Worm (Caenorhabditis elegans): ENCODE results near the gene D1046.2.

The D1046.2 gene

ce11 chrIV:8927093-8927492 is 1.2 kb upstream of the D1046.2 start (continued):
- peak; percentile 86 for TF ChIP-seq T26A5.8 (tag; optimal IDR thresholded peaks at IDR 0.05)
- TF ChIP-seq gei-17 (GFP tag; optimal IDR thresholded peaks at IDR 0.05): peak; percentile 45
- TF ChIP-seq madf-8 (GFP tag; conservative IDR thresholded peaks at IDR 0.05): 0 out of 2 replicates have a peak, but pooled peaks have one; percentile 21
- TF ChIP-seq him-1 (tag; optimal IDR thresholded peaks at IDR 0.05): peak; percentile 68
- peak; percentile 56 for TF ChIP-seq snpc-1.1 (tag; optimal IDR thresholded peaks at IDR 0.05; ENCODE audit: insufficient read depth)
- TF ChIP-seq let-607 (tag; optimal IDR thresholded peaks at IDR 0.05): peak; percentile 54 to 64
- TF ChIP-seq die-1 (tag; optimal IDR thresholded peaks at IDR 0.05): peak; percentile 96
- TF ChIP-seq hrde-1 (tag; optimal IDR thresholded peaks at IDR 0.05; ENCODE audit: borderline replicate concordance): peak; percentile 86
- TF ChIP-seq efl-1 (GFP tag; optimal IDR thresholded peaks at IDR 0.05): peak; percentile 40
- peak; percentile 95 for TF ChIP-seq zim-3 (tag; optimal IDR thresholded peaks at IDR 0.05)
- TF ChIP-seq F39B2.1 (GFP tag; IDR thresholded peaks at IDR 0.05): no peak
- peak; percentile 76 for TF ChIP-seq lir-1 (GFP tag; conservative IDR thresholded peaks at IDR 0.05)
- TF ChIP-seq lin-35 (GFP tag; optimal IDR thresholded peaks at IDR 0.05): peak in 1 of 3 experiments; percentile 84
- TF ChIP-seq F49E8.2 (tag; optimal IDR thresholded peaks at IDR 0.05; ENCODE audit: insufficient read depth): peak; percentile 77
- peak; percentile 75 for TF ChIP-seq lsy-27 (tag; optimal IDR thresholded peaks at IDR 0.05; ENCODE audit: borderline replicate concordance, insufficient read depth)
- peak; percentile 84 for TF ChIP-seq atf-7 (tag; optimal IDR thresholded peaks at IDR 0.05)
- peak; percentile 84 for TF ChIP-seq madf-3 (GFP tag; IDR thresholded peaks at IDR 0.05)
- TF ChIP-seq F57C9.4 (tag; optimal IDR thresholded peaks at IDR 0.05): peak; percentile 87
- peak; percentile 27; the same call in 1 of the 2 replicates for TF ChIP-seq cebp-1 (GFP tag; IDR thresholded peaks at IDR 0.05)
- peak; percentile 86 for TF ChIP-seq cebp-1 (tag; optimal IDR thresholded peaks at IDR 0.05)
- TF ChIP-seq ceh-91 (GFP tag; IDR thresholded peaks at IDR 0.05): 0 out of 2 replicates have a peak, but pooled peaks have one; percentile 7
- TF ChIP-seq mxl-1 (tag; optimal IDR thresholded peaks at IDR 0.05): peak; percentile 80
- TF ChIP-seq tbx-9 (tag; optimal IDR thresholded peaks at IDR 0.05; ENCODE audit: borderline replicate concordance): peak; percentile 89
- peak; percentile 57 for TF ChIP-seq egrh-3 (GFP tag; IDR thresholded peaks at IDR 0.05)
- peak; percentile 83 for TF ChIP-seq sea-2 (GFP tag; IDR thresholded peaks at IDR 0.05)
- peak; percentile 51 for TF ChIP-seq F22D6.2 (tag; optimal IDR thresholded peaks at IDR 0.05)
- peak; percentile 89 for TF ChIP-seq B0336.3 (GFP tag; IDR thresholded peaks at IDR 0.05)
- peak; percentile 94 for TF ChIP-seq egl-44 (GFP tag; IDR thresholded peaks at IDR 0.05)
- peak; percentile 75 for TF ChIP-seq nhr-80 (tag; optimal IDR thresholded peaks at IDR 0.05)
- peak; percentile 69 for TF ChIP-seq hsf-1 (GFP tag; IDR thresholded peaks at IDR 0.05)
- TF ChIP-seq ceh-79 (tag; optimal IDR thresholded peaks at IDR 0.05): peak; percentile 94
- TF ChIP-seq lag-1 (GFP tag; IDR thresholded peaks at IDR 0.05): no peak
- no peak for TF ChIP-seq bed-2 (GFP tag; IDR thresholded peaks at IDR 0.05)
- TF ChIP-seq nhr-120 (GFP tag; IDR thresholded peaks at IDR 0.05): peak; percentile 89; the same call in 1 of the 2 replicates
- TF ChIP-seq zfh-2 (GFP tag; conservative IDR thresholded peaks at IDR 0.05): no peak; the same call in 1 of the 2 replicates
- TF ChIP-seq madf-6 (GFP tag; IDR thresholded peaks at IDR 0.05): peak; percentile 74
- TF ChIP-seq mcd-1 (GFP tag; IDR thresholded peaks at IDR 0.05): peak; percentile 79
- peak; percentile 78 for TF ChIP-seq ztf-26 (tag; optimal IDR thresholded peaks at IDR 0.05)
- peak; percentile 84; the same call in 1 of the 2 replicates for TF ChIP-seq aptf-3 (GFP tag; IDR thresholded peaks at IDR 0.05)
- no peak for TF ChIP-seq nfya-1 (tag; optimal IDR thresholded peaks at IDR 0.05; ENCODE audit: borderline replicate concordance, insufficient read depth)
- TF ChIP-seq ztf-22 (GFP tag; optimal IDR thresholded peaks at IDR 0.05): peak; percentile 68
- TF ChIP-seq repo-1 (tag; optimal IDR thresholded peaks at IDR 0.05): peak; percentile 94
- TF ChIP-seq F57A8.1 (GFP tag; optimal IDR thresholded peaks at IDR 0.05): peak; percentile 70
- TF ChIP-seq Y53G8AR.9 (GFP tag; conservative IDR thresholded peaks at IDR 0.05): peak; percentile 76
- peak; percentile 96 for TF ChIP-seq nhr-90 (tag; optimal IDR thresholded peaks at IDR 0.05)
- 0 out of 2 replicates have a peak, but pooled peaks have one; percentile 43 for TF ChIP-seq B0019.2 (GFP tag; conservative IDR thresholded peaks at IDR 0.05)
- TF ChIP-seq C06A6.2 (GFP tag; conservative IDR thresholded peaks at IDR 0.05): peak; percentile 73; the same call in 1 of the 2 replicates
